Fruit fly (Drosophila melanogaster): Measurements from ENCODE around the gene CG15262.

Gene CG15262

DNA sequence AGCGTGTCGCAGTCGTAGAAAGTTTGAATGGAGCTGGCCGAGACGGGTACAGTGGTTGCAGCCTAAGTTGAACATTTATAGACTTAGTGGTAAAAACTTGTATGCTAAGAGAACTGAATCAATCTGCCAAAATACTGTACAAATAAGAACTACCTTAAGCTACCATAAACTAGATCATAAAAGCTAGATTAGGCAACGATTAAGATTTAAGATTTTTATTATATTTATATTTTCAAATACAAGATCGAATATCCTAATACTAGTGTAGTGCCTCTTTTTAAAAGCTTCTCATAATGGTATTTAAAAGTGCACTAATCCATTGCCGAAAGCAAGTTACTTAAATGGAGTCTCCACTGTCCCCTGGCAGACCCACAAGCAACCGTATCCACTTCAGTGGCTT lies 23.8 kb downstream of the CG15262 start:
- TF ChIP-seq usp (GFP tag; optimal IDR thresholded peaks at IDR 0.05) (no peak), EcR (GFP tag; optimal IDR thresholded peaks at IDR 0.05) (no peak), pan (optimal IDR thresholded peaks at IDR 0.05) (no peak), Dll (optimal IDR thresholded peaks at IDR 0.05) (no peak), CG8478 (optimal IDR thresholded peaks at IDR 0.05) (no peak), psq (optimal IDR thresholded peaks at IDR 0.05) (no peak)

- TF ChIP-seq psq (optimal IDR thresholded peaks at IDR 0.05) = no peak
- no peak for TF ChIP-seq CG8478 (optimal IDR thresholded peaks at IDR 0.05)
Measured at dm6 chr2L:15323196-15323595, 25.6 kb downstream of the CG15262 start.

DNA sequence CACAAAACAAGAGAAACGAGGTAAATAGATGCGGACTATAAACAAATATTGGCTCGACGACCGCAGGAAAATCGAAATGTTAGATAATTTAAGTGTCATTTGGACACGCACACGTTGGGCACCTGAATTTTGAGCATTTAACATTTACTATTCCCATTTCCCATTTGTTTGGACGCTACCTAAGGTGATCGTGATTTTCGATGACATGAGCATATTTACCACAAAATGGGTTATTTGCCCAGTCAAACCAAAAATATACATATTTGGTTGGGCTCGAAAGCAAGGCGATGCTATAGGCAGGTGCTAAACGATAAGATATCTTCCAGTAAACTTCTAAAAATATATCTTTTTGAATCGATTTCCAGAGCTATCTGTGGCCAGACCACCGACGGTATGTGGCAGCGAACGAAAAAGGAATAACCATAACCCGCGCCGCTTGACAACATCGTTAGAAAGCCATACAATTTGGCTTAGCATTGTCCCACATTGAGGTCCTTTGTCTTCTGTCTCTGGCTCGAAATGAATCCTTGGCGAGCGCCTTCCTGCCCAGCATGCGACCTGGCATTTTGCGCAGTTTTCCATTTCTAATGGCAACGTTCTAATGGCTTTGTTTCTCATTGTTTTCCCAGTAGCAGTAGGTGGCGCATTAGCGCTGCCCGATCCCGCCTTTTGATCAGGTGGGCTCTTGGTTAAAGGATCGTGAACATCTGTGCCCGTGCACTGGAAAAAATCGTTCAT lies 26.7 kb downstream of the CG15262 start:
- TF ChIP-seq usp (GFP tag; optimal IDR thresholded peaks at IDR 0.05) (no peak), psq (optimal IDR thresholded peaks at IDR 0.05) (no peak), CG8478 (optimal IDR thresholded peaks at IDR 0.05) (no peak), pan (optimal IDR thresholded peaks at IDR 0.05) (no peak), EcR (GFP tag; optimal IDR thresholded peaks at IDR 0.05) (no peak)

dm6 chr2L:15325555-15326285 lies 28.1 kb downstream of the CG15262 start:
- no peak for TF ChIP-seq EcR (GFP tag; optimal IDR thresholded peaks at IDR 0.05)
- TF ChIP-seq usp (GFP tag; optimal IDR thresholded peaks at IDR 0.05) = no peak
- no peak for TF ChIP-seq Dll (optimal IDR thresholded peaks at IDR 0.05)
- TF ChIP-seq psq (optimal IDR thresholded peaks at IDR 0.05) = no peak
- TF ChIP-seq pan (optimal IDR thresholded peaks at IDR 0.05) = no peak

DNA sequence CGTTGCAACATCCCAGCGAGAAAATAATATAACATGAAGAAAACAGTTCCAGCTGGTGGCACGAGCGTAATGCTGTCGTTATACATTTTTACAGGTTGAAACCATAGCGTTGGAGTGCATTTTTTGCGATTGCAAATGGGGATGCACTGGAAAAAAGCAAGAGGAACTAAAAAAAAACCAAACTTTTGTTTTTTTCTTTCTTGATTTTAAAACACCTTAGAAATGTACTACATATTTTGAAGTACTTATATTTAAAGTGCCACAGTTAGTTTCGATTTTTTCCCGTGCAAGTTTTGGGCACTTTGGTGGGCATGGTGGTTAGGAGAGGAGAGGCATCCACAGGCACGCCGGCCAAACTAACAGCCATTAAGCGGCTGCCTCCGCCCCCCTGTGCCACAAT lies 30.4 kb downstream of the CG15262 start:
- TF ChIP-seq Dll (optimal IDR thresholded peaks at IDR 0.05) (peak; percentile 28), CG8478 (optimal IDR thresholded peaks at IDR 0.05) (no peak)

DNA sequence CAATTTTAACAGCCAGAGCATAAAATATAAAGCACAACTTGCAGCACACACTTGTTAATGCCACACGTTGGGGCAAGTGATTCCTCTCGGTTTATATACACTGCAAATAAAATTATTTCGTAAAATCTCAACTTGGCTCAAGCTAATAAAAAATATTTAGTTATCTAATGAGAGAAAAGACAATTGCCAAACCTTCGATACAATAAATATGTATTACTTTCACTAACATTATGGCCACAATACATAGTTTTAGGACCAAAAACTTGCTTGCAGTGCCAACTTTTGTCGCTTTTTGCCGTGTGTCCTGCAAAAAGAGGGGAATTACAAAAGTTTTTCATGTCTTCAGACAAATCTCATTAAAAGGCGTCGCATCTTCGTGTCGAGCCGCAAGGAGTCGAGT lies 31.8 kb downstream of the CG15262 start:
- TF ChIP-seq usp (GFP tag; optimal IDR thresholded peaks at IDR 0.05) (no peak), CG8478 (optimal IDR thresholded peaks at IDR 0.05) (no peak), Dll (optimal IDR thresholded peaks at IDR 0.05) (no peak), psq (optimal IDR thresholded peaks at IDR 0.05) (no peak)

DNA sequence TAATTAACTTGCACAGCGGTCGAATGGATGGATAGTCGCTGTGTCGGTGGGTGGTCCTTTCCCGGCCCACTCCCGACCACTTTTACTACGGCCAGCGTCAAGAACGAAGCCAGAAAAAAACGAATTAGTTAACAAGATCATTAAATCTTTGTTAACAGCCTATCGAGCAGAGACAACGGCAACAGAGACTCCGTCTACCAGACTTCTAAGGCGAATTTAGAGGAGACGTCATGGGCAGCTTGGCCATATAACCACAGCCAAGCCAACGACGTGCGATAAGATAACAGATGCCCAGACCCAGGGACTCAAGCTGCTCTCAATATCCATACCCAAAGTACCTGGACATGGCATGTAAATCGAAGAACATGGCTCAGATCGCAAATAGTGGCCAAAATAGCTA lies 33.0 kb downstream of the CG15262 start:
- TF ChIP-seq Dll (optimal IDR thresholded peaks at IDR 0.05) (no peak), CG8478 (optimal IDR thresholded peaks at IDR 0.05) (no peak), psq (optimal IDR thresholded peaks at IDR 0.05) (no peak), pan (optimal IDR thresholded peaks at IDR 0.05) (no peak), EcR (GFP tag; optimal IDR thresholded peaks at IDR 0.05) (no peak), usp (GFP tag; optimal IDR thresholded peaks at IDR 0.05) (no peak)

- TF ChIP-seq CG8478 (optimal IDR thresholded peaks at IDR 0.05) = no peak
- no peak for TF ChIP-seq pan (optimal IDR thresholded peaks at IDR 0.05)
- no peak for TF ChIP-seq usp (GFP tag; optimal IDR thresholded peaks at IDR 0.05)
- TF ChIP-seq EcR (GFP tag; optimal IDR thresholded peaks at IDR 0.05) = no peak
- no peak for TF ChIP-seq psq (optimal IDR thresholded peaks at IDR 0.05)
- no peak for TF ChIP-seq Dll (optimal IDR thresholded peaks at IDR 0.05)
Measured at dm6 chr2L:15331353-15331752, 33.7 kb downstream of the CG15262 start.

DNA sequence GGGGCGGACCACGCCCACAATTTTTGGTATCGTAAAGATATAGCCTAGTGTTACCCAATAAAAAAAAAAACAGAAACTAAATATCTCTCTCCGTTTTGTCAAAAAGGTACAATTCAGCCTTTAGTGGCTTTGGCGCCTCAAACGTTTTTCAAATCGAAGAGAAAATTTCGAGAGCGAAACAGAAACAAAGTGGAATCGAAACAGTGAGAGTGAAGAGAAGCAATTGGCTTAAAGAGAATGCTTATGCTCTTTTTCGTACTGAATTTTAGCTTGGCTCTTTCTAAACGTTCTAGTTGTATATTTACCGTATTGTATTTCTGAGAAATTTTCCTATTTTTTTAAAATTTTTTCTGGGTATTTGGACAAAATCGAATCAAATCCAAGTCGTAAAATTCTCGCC lies 35.0 kb downstream of the CG15262 start:
- TF ChIP-seq EcR (GFP tag; optimal IDR thresholded peaks at IDR 0.05) (no peak), pan (optimal IDR thresholded peaks at IDR 0.05) (no peak), Dll (optimal IDR thresholded peaks at IDR 0.05) (no peak), psq (optimal IDR thresholded peaks at IDR 0.05) (no peak), usp (GFP tag; optimal IDR thresholded peaks at IDR 0.05) (no peak), CG8478 (optimal IDR thresholded peaks at IDR 0.05) (no peak)

DNA sequence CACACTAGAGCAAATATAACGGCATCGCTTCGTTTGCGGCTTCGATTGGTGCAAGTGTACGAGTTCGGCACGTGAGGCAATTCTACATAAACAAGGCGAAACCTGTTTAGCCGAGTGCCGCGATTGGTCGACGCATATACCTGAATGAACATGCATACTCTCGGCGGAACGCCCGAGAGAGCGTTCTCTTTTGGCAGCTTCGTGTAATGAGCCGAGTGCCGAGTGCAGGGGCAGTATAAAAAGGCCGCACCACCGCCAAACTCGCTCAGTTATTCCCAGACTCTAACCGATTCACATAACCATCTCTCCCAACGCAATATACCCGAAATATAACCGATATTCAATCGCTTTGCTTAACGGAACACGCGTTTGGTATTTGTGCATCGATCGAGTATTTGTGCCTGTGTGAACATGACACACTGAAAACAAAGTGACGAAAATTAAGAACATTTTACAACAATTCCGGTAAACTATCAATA lies 36.0 kb downstream of the CG15262 start, which contains the start of gene esg:
esg (plus strand) TSS at position 265 of the 479 bp plus-strand sequence.
- no peak for TF ChIP-seq usp (GFP tag; optimal IDR thresholded peaks at IDR 0.05)
- no peak for TF ChIP-seq CG8478 (optimal IDR thresholded peaks at IDR 0.05)
- TF ChIP-seq EcR (GFP tag; optimal IDR thresholded peaks at IDR 0.05) = no peak
- TF ChIP-seq pan (optimal IDR thresholded peaks at IDR 0.05) = no peak
- peak; percentile 6 for TF ChIP-seq Dll (optimal IDR thresholded peaks at IDR 0.05)
- TF ChIP-seq psq (optimal IDR thresholded peaks at IDR 0.05) = no peak

DNA sequence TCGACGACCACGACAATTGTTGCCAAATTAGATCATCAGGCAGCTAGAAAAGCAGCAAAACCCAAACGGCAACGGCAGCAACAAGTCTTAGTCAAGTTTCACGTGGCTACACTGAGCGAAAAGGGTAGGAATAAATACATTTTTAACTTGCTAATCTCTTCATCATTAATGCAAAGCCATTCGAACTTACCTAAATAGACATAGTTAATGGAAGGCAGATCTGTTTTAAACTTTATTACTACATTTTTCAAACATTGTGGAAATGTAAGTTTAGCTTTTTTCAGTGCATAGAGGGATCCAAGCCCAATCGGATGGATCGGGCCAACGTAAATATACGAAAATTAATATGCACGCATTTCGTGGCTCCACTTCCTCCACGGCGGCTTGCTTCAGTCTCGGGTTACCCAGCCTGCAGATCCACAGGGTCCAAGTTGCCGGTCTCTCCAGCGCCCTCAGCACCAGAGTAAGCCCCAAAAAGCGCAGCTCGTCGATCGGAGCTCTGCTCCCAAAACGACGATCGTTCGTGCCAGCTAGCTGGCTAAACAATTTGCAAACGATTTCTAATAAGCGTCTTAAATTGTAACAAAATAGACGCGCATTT lies 39.7 kb downstream of the CG15262 start:
- TF ChIP-seq EcR (GFP tag; optimal IDR thresholded peaks at IDR 0.05) = no peak
- no peak for TF ChIP-seq psq (optimal IDR thresholded peaks at IDR 0.05)
- TF ChIP-seq CG8478 (optimal IDR thresholded peaks at IDR 0.05) = no peak
- no peak for TF ChIP-seq pan (optimal IDR thresholded peaks at IDR 0.05)
- no peak for TF ChIP-seq Dll (optimal IDR thresholded peaks at IDR 0.05)
- TF ChIP-seq usp (GFP tag; optimal IDR thresholded peaks at IDR 0.05) = no peak

DNA sequence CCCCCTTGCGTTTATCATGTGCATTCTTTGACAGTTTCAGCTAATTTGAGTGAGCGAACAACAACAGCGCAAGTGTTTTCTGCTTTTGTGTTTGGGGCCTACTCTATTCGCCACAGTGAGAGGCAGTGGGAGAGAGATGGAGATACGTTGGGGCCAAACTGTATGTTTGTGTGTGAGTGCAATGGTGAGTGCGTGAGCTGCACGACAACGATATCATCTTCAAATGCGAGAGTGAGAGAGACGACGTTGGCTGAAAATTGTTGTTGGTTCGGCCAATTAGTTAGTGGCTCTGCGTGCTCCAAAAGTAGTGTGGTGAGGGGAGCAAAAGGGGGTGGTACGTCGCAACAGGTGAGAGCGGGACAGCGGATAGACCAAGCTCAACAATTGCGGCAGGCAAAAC lies 42.0 kb downstream of the CG15262 start:
- no peak for TF ChIP-seq EcR (GFP tag; optimal IDR thresholded peaks at IDR 0.05)
- TF ChIP-seq CG8478 (optimal IDR thresholded peaks at IDR 0.05) = no peak
- no peak for TF ChIP-seq Dll (optimal IDR thresholded peaks at IDR 0.05)
- no peak for TF ChIP-seq psq (optimal IDR thresholded peaks at IDR 0.05)
- no peak for TF ChIP-seq pan (optimal IDR thresholded peaks at IDR 0.05)
- TF ChIP-seq usp (GFP tag; optimal IDR thresholded peaks at IDR 0.05) = no peak
